Fruit fly (Drosophila melanogaster): ENCODE results near the gene RpS10a.

RpS10a gene

DNA sequence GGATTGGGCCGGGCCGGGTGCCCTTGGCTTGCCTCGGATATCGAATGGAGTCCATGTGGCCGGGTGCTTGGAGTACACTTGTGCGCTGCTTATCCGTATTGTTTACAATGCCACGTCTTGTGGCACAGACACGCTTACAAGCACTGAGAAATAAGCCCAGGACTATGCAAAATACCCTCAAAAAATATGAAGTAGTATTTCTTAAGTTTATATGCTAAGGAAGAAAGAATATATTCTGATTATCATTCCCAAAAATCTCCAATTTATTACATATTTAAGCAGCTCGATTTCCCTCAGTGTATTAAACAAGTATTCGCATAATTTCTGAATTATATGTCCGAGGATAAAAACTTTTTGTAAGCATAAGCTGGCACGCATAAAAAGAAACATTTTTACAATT, 30.7 kb upstream of the RpS10a start (continued):
- TF ChIP-seq Side (GFP tag; optimal IDR thresholded peaks at IDR 0.05) (no peak), cato (GFP tag; optimal IDR thresholded peaks at IDR 0.05; ENCODE audit: borderline replicate concordance) (no peak), sisA (GFP tag; IDR thresholded peaks at IDR 0.05) (0 out of 2 replicates have a peak, but pooled peaks have one; percentile 34), sens (GFP tag) (peak; percentile 42), Camta (GFP tag; optimal IDR thresholded peaks at IDR 0.05) (no peak), Max (GFP tag; optimal IDR thresholded peaks at IDR 0.05) (no peak), Ets97D (GFP tag; optimal IDR thresholded peaks at IDR 0.05) (no peak), CG1024 (GFP tag; IDR thresholded peaks at IDR 0.05) (no peak), Tbp (GFP tag; optimal IDR thresholded peaks at IDR 0.05) (no peak), jigr1 (GFP tag; IDR thresholded peaks at IDR 0.05) (no peak), lmd (GFP tag; IDR thresholded peaks at IDR 0.05) (no peak), CG34224 (GFP tag; IDR thresholded peaks at IDR 0.05; ENCODE audit: partially characterized antibody) (no peak), CG11695 (GFP tag; IDR thresholded peaks at IDR 0.05) (0 out of 3 replicates have a peak, but pooled peaks have one; percentile 38), CG6791 (GFP tag; IDR thresholded peaks at IDR 0.05; ENCODE audit: partially characterized antibody) (no peak), CG12071 (GFP tag; optimal IDR thresholded peaks at IDR 0.05) (no peak), Stat92E (GFP tag; optimal IDR thresholded peaks at IDR 0.05) (no peak), CG2120 (GFP tag; optimal IDR thresholded peaks at IDR 0.05) (peak; percentile 47), pho (GFP tag; optimal IDR thresholded peaks at IDR 0.05) (no peak), prd (optimal IDR thresholded peaks at IDR 0.05) (no peak), prd (GFP tag; IDR thresholded peaks at IDR 0.05) (peak; percentile 38; the same call in 1 of the 3 replicates), CG7556 (GFP tag; optimal IDR thresholded peaks at IDR 0.05) (peak; percentile 23), Bgb (GFP tag; IDR thresholded peaks at IDR 0.05; ENCODE audit: partially characterized antibody) (no peak), zfh1 (GFP tag; IDR thresholded peaks at IDR 0.05) (no peak), Vsx1 (GFP tag; optimal IDR thresholded peaks at IDR 0.05) (no peak), CG14710 (tag; optimal IDR thresholded peaks at IDR 0.05) (no peak), PHDP (tag; optimal IDR thresholded peaks at IDR 0.05) (peak; percentile 21), Mes4 (GFP tag; optimal IDR thresholded peaks at IDR 0.05) (no peak), Lhr (GFP tag; optimal IDR thresholded peaks at IDR 0.05) (no peak), CHES-1-like (GFP tag; optimal IDR thresholded peaks at IDR 0.05) (no peak), Pdp1 (GFP tag; optimal IDR thresholded peaks at IDR 0.05) (no peak), CG3163 (GFP tag; optimal IDR thresholded peaks at IDR 0.05) (no peak), CG2202 (tag; optimal IDR thresholded peaks at IDR 0.05) (no peak), exex (tag; optimal IDR thresholded peaks at IDR 0.05) (no peak), CG11085 (GFP tag; IDR thresholded peaks at IDR 0.05) (no peak), Oli (tag; optimal IDR thresholded peaks at IDR 0.05) (peak; percentile 5), CG10565 (GFP tag; optimal IDR thresholded peaks at IDR 0.05) (no peak), ttk (GFP tag; IDR thresholded peaks at IDR 0.05) (0 out of 2 replicates have a peak, but pooled peaks have one; percentile 29), CG13424 (tag; optimal IDR thresholded peaks at IDR 0.05) (peak; percentile 32), abd-A (tag; optimal IDR thresholded peaks at IDR 0.05) (no peak), CG8924 (tag; optimal IDR thresholded peaks at IDR 0.05) (peak; percentile 2), CG9437 (GFP tag; optimal IDR thresholded peaks at IDR 0.05) (no peak), unc-4 (GFP tag; IDR thresholded peaks at IDR 0.05; ENCODE audit: partially characterized antibody) (no peak), scrt (GFP tag; optimal IDR thresholded peaks at IDR 0.05) (no peak), Ada2b (GFP tag; IDR thresholded peaks at IDR 0.05) (no peak), CG18476 (GFP tag; optimal IDR thresholded peaks at IDR 0.05) (no peak), Dfd (GFP tag; optimal IDR thresholded peaks at IDR 0.05) (no peak), aop (GFP tag; IDR thresholded peaks at IDR 0.05) (no peak), Awh (GFP tag; IDR thresholded peaks at IDR 0.05) (no peak), Rx (GFP tag; IDR thresholded peaks at IDR 0.05) (no peak), sima (GFP tag; optimal IDR thresholded peaks at IDR 0.05) (no peak), NfI (GFP tag; optimal IDR thresholded peaks at IDR 0.05) (no peak)
